Worm (Caenorhabditis elegans): ENCODE results near the gene C54G10.1.

Gene C54G10.1

ce11 chrV:14658131-14658530 lies 17.2 kb downstream of the C54G10.1 start, which contains the start of gene slc-25A29:
Gene slc-25A29 (minus strand): TSS chrV:14658175.
- TF ChIP-seq nhr-85 (tag) (peak; percentile 28), ets-5 (GFP tag; IDR thresholded peaks at IDR 0.05) (no peak), nhr-20 (tag; optimal IDR thresholded peaks at IDR 0.05) (peak; percentile 6), mdl-1 (tag; optimal IDR thresholded peaks at IDR 0.05) (no peak), unc-62 (GFP tag; optimal IDR thresholded peaks at IDR 0.05) (no peak), F16B12.6 (tag; optimal IDR thresholded peaks at IDR 0.05) (no peak), nhr-28 (tag; optimal IDR thresholded peaks at IDR 0.05) (no peak), lin-35 (GFP tag; optimal IDR thresholded peaks at IDR 0.05) (no peak), unc-130 (tag; optimal IDR thresholded peaks at IDR 0.05) (no peak), mef-2 (tag; optimal IDR thresholded peaks at IDR 0.05) (no peak), nhr-71 (tag; optimal IDR thresholded peaks at IDR 0.05) (peak; percentile 9), lin-14 (GFP tag; optimal IDR thresholded peaks at IDR 0.05) (peak; percentile 15), blmp-1 (tag; optimal IDR thresholded peaks at IDR 0.05) (peak; percentile 57), C16A3.4 (tag; optimal IDR thresholded peaks at IDR 0.05) (no peak), efl-1 (optimal IDR thresholded peaks at IDR 0.05) (no peak), efl-1 (GFP tag; optimal IDR thresholded peaks at IDR 0.05 in 1 of 2) (peak in 1 of 2 experiments; percentile 79), egl-27 (tag; optimal IDR thresholded peaks at IDR 0.05) (no peak), elt-3 (tag; optimal IDR thresholded peaks at IDR 0.05) (peak in 2 of 6 experiments; percentile 2 to 41)

- TF ChIP-seq efl-1 (optimal IDR thresholded peaks at IDR 0.05) (no peak), efl-1 (GFP tag; optimal IDR thresholded peaks at IDR 0.05 in 1 of 2) (peak in 1 of 2 experiments; percentile 17), tbx-2 (tag; optimal IDR thresholded peaks at IDR 0.05) (no peak), snpc-4 (tag; optimal IDR thresholded peaks at IDR 0.05) (no peak)
These were observed 18.7 kb downstream of the C54G10.1 start for ce11 chrV:14659595-14659994.

ce11 chrV:14660608-14661355 lies 19.9 kb downstream of the C54G10.1 start, which contains the start of gene srh-17:
Gene srh-17 (plus strand): TSS chrV:14661305.
- TF ChIP-seq nhr-47 (tag; optimal IDR thresholded peaks at IDR 0.05) (peak; percentile 49), lin-35 (GFP tag; optimal IDR thresholded peaks at IDR 0.05) (peak in 1 of 2 experiments; percentile 74), nhr-19 (GFP tag; conservative IDR thresholded peaks at IDR 0.05) (peak; percentile 43), nhr-90 (tag; optimal IDR thresholded peaks at IDR 0.05; ENCODE audit: poor library complexity) (peak; percentile 73), jun-1 (tag; optimal IDR thresholded peaks at IDR 0.05) (no peak), nhr-20 (tag; optimal IDR thresholded peaks at IDR 0.05) (peak; percentile 78), mab-9 (GFP tag; IDR thresholded peaks at IDR 0.05) (no peak), nhr-11 (tag; optimal IDR thresholded peaks at IDR 0.05) (no peak), snu-23 (GFP tag; optimal IDR thresholded peaks at IDR 0.05) (peak; percentile 64), nhr-71 (tag; optimal IDR thresholded peaks at IDR 0.05) (peak; percentile 77), nhr-237 (tag; optimal IDR thresholded peaks at IDR 0.05) (no peak), mdl-1 (tag; optimal IDR thresholded peaks at IDR 0.05) (peak in 1 of 2 experiments; percentile 87), C04F5.9 (tag; optimal IDR thresholded peaks at IDR 0.05) (no peak), blmp-1 (tag; optimal IDR thresholded peaks at IDR 0.05) (peak; percentile 91), Y116A8C.19 (tag; optimal IDR thresholded peaks at IDR 0.05; ENCODE audit: borderline replicate concordance) (no peak), ces-1 (GFP tag; optimal IDR thresholded peaks at IDR 0.05) (no peak), lin-15B (tag; optimal IDR thresholded peaks at IDR 0.05) (no peak), elt-3 (tag; optimal IDR thresholded peaks at IDR 0.05) (peak in 5 of 6 experiments; percentile 21 to 95 (median 72)), grh-1 (GFP tag; IDR thresholded peaks at IDR 0.05) (peak; percentile 50; the same call in 1 of the 2 replicates), efl-3 (GFP tag; optimal IDR thresholded peaks at IDR 0.05) (no peak), hlh-4 (tag; optimal IDR thresholded peaks at IDR 0.05) (no peak), mef-2 (tag; optimal IDR thresholded peaks at IDR 0.05) (no peak), irx-1 (tag; optimal IDR thresholded peaks at IDR 0.05) (no peak), ceh-82 (tag; optimal IDR thresholded peaks at IDR 0.05) (no peak), nhr-85 (tag) (peak; percentile 95), tbx-2 (tag; optimal IDR thresholded peaks at IDR 0.05) (peak; percentile 59), nhr-76 (tag; optimal IDR thresholded peaks at IDR 0.05) (no peak), skn-1 (tag; optimal IDR thresholded peaks at IDR 0.05) (peak; percentile 1), lin-14 (GFP tag; optimal IDR thresholded peaks at IDR 0.05) (peak; percentile 75), lsy-2 (tag; optimal IDR thresholded peaks at IDR 0.05) (peak in 1 of 2 experiments; percentile 37)
